Fruit fly (Drosophila melanogaster) whole organism: ENCODE data around the gene mRpL33.

ENCODE experiments used
- CG8478 ChIP-seq: fragments of >200 bp; optimal IDR thresholded peaks from 2 replicates; lab custom pipeline; 2018; ENCODE audit warnings: inconsistent platforms
- Dll ChIP-seq: fragments of >200 bp; optimal IDR thresholded peaks from 2 replicates; lab custom pipeline; 2017
- EcR ChIP-seq, 2 experiments: fragments of >200 bp; optimal IDR thresholded peaks; 2 replicates each; lab custom pipeline; 2017; ENCODE audit warnings: missing biosample characterization in 2 of 2, missing genetic modification characterization in 2 of 2, missing genetic modification reagents in 2 of 2
- pan ChIP-seq: fragments of >200 bp; optimal IDR thresholded peaks from 2 replicates; lab custom pipeline; 2017
- psq ChIP-seq: fragments of >200 bp; optimal IDR thresholded peaks from 2 replicates; lab custom pipeline; 2017
- usp ChIP-seq: fragments of >200 bp; optimal IDR thresholded peaks from 2 replicates; lab custom pipeline; 2017; ENCODE audit warnings: missing biosample characterization, missing genetic modification characterization, mixed read lengths

dm6 chrX:4322234-4323210 lies 491 bp upstream of the mRpL33 start, which contains the start of gene norpA:
- TF ChIP-seq usp (no peak), psq (lab: Kevin White, UChicago) (no peak), pan (lab: Kevin White, UChicago) (no peak), EcR (GFP tag; optimal IDR thresholded peaks at IDR 0.05; lab: Kevin White, UChicago) (no peak), Dll (no peak), CG8478 (lab: Kevin White, UChicago) (no peak)
